Fruit fly (Drosophila melanogaster) Kc167 (cell line): Measurements from ENCODE around the gene Peritrophin-15a.

ENCODE experiments used
- Myc ChIP-seq: fragments of >200 bp; optimal IDR thresholded peaks from 2 replicates; lab custom pipeline; 2017; ENCODE audit warnings: missing external identifiers
- insv ChIP-seq: fragments of >200 bp; optimal IDR thresholded peaks from 3 replicates; lab custom pipeline; 2018; ENCODE audit warnings: missing external identifiers

DNA sequence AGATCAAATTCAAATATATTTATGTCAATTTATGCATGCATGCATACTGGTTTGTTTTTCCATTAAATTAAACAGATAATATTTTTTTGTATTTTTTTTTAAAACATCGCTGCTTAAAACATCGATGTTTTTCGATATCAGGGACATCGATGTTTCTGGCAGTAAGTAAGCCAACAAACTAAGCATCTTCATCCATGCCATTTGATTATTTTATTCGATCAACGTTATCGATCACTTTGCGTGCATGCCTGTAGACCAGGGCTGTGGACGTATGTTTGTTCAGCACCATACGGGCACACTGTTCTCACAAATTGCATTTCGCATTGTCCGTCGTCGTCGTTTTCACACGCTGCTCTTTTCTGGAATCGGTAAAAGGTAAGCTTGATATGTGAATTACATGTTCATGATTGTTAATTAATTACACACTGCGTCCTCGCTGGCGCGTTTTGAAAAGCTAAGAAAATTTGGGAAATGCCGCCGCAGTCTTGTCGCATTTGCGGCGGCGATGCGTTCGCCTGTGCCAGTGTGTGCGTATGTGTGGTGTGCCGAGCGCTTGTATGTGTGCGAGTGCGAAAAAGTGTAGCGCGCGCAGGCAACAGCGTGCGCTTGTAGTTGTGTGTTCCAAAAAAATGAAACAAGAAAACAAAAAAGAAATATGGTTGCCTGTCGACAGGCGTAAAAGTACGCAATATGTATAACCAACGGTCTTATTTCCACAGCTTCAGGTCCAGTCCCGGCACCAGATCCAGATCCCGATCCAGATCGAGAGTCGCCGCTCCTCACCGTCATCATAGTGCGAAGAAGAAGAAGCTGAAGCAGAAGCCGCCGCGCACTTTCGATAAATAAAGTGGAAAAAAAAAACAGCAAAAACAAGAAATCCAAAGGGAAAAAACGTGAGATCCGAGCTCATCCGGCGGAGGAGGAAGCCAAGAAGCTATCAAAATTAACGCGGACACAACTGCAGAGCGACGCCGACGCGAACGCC, 7.7 kb upstream of the Peritrophin-15a start, which contains the start of gene emb:
- TF ChIP-seq Myc (lab: Kevin White, UChicago) (no peak), insv (lab: Kevin White, UChicago) (no peak)
